Fruit fly (Drosophila melanogaster) whole organism, wandering third instar larva: ENCODE results near the gene tadr.
A peak's percentile ranks its signal among the peaks of the same experiment; 100 is the strongest.

ENCODE experiments used
- Abd-B ChIP-seq: fragments of >200 bp; optimal IDR thresholded peaks from 2 replicates; lab custom pipeline; 2017; ENCODE audit warnings: missing biosample characterization, missing genetic modification characterization
- CG32264 ChIP-seq: fragments of 200-800 bp; sonication (Bioruptor generic); optimal IDR thresholded peaks from 2 replicates; lab custom pipeline; 2016; ENCODE audit warnings: missing biosample characterization, missing genetic modification characterization
- CG9705 ChIP-seq: fragments of 200-800 bp; sonication (Bioruptor generic); optimal IDR thresholded peaks from 2 replicates; lab custom pipeline; 2018; ENCODE audit warnings: missing biosample characterization, mild to moderate bottlenecking, missing genetic modification characterization
- CrebA ChIP-seq: fragments of 200-800 bp; sonication (Bioruptor generic); optimal IDR thresholded peaks from 2 replicates; lab custom pipeline; 2016; ENCODE audit warnings: missing biosample characterization, mild to moderate bottlenecking, missing genetic modification characterization, borderline replicate concordance
- Dif ChIP-seq: fragments of 200-275, 200-300 bp; sonication (Bioruptor generic); optimal IDR thresholded peaks from 2 replicates; lab custom pipeline; 2018; ENCODE audit warnings: missing biosample characterization, missing genetic modification characterization; ENCODE audit not compliant: partially characterized antibody
- GATAd ChIP-seq: sonication (Bioruptor generic); optimal IDR thresholded peaks from 2 replicates; lab custom pipeline; 2016; ENCODE audit warnings: missing biosample characterization, missing genetic modification characterization
- HLH106 ChIP-seq: fragments of 200-800 bp; optimal IDR thresholded peaks from 3 replicates; lab custom pipeline; 2019; ENCODE audit warnings: missing biosample characterization, mild to moderate bottlenecking, missing genetic modification characterization, moderate library complexity
- Hr78 ChIP-seq: fragments of >200 bp; optimal IDR thresholded peaks from 2 replicates; lab custom pipeline; 2017; ENCODE audit warnings: missing biosample characterization, missing genetic modification characterization
- Hr83 ChIP-seq: fragments of 200-300 bp; sonication (Bioruptor generic); optimal IDR thresholded peaks from 2 replicates; lab custom pipeline; 2016; ENCODE audit warnings: missing biosample characterization, mild to moderate bottlenecking, missing genetic modification characterization, moderate library complexity; ENCODE audit not compliant: poor library complexity, severe bottlenecking
- Jra ChIP-seq: sonication (Bioruptor generic); optimal IDR thresholded peaks from 2 replicates; lab custom pipeline; 2016; ENCODE audit warnings: missing biosample characterization, missing genetic modification characterization
- Mio ChIP-seq: sonication (Bioruptor generic); optimal IDR thresholded peaks from 2 replicates; lab custom pipeline; 2016; ENCODE audit warnings: missing biosample characterization, missing genetic modification characterization
- Myc ChIP-seq: fragments of >200 bp; optimal IDR thresholded peaks from 2 replicates; lab custom pipeline; 2017
- N ChIP-seq: fragments of >200 bp; optimal IDR thresholded peaks from 2 replicates; lab custom pipeline; 2018; ENCODE audit warnings: missing biosample characterization, missing external identifiers, missing genetic modification characterization
- Rel ChIP-seq, 2 experiments: fragments of 200-800 bp; sonication (Bioruptor generic) in 1 of 2; optimal IDR thresholded peaks; 2 replicates in 1 of 2; 3 replicates in 1 of 2; lab custom pipeline; 2016 to 2019; ENCODE audit warnings: mild to moderate bottlenecking in 2 of 2, missing biosample characterization in 2 of 2, missing genetic modification characterization in 2 of 2, moderate library complexity in 1 of 2
- Sp1 ChIP-seq: fragments of 200-800 bp; sonication (Bioruptor generic); optimal IDR thresholded peaks from 3 replicates; lab custom pipeline; 2019; ENCODE audit warnings: missing biosample characterization, mild to moderate bottlenecking, missing genetic modification characterization, moderate library complexity
- Vsx2 ChIP-seq: fragments of 200-300, 225-300 bp; sonication (Bioruptor generic); optimal IDR thresholded peaks from 2 replicates; lab custom pipeline; 2018; ENCODE audit warnings: missing biosample characterization, missing genetic modification characterization; ENCODE audit not compliant: partially characterized antibody
- br ChIP-seq: fragments of 200-800 bp; sonication (Bioruptor generic); optimal IDR thresholded peaks from 2 replicates; lab custom pipeline; 2016; ENCODE audit warnings: missing biosample characterization, missing genetic modification characterization
- brk ChIP-seq: fragments of 200-800 bp; sonication (Bioruptor generic); optimal IDR thresholded peaks from 2 replicates; lab custom pipeline; 2016; ENCODE audit warnings: missing biosample characterization, mild to moderate bottlenecking, missing genetic modification characterization
- dmrt93B ChIP-seq: fragments of 200-800 bp; sonication (Bioruptor generic); optimal IDR thresholded peaks from 2 replicates; lab custom pipeline; 2018; ENCODE audit warnings: missing biosample characterization, mild to moderate bottlenecking, missing genetic modification characterization
- ey ChIP-seq: fragments of 200-800 bp; sonication (Bioruptor generic); optimal IDR thresholded peaks from 2 replicates; lab custom pipeline; 2016; ENCODE audit warnings: missing biosample characterization, missing genetic modification characterization
- foxo ChIP-seq, 2 experiments: fragments of 200-800 bp; sonication (Bioruptor generic); optimal IDR thresholded peaks; 2 replicates in 1 of 2; 3 replicates in 1 of 2; lab custom pipeline; 2016 to 2017; ENCODE audit warnings: missing biosample characterization in 2 of 2, missing genetic modification characterization in 2 of 2
- fru ChIP-seq: fragments of 200-800 bp; sonication (Bioruptor generic); optimal IDR thresholded peaks from 3 replicates; lab custom pipeline; 2016; ENCODE audit warnings: missing biosample characterization, mild to moderate bottlenecking, missing genetic modification characterization
- h ChIP-seq: fragments of 200-800 bp; sonication (Bioruptor generic); optimal IDR thresholded peaks from 3 replicates; lab custom pipeline; 2016; ENCODE audit warnings: missing biosample characterization, mild to moderate bottlenecking, missing genetic modification characterization
- jim ChIP-seq: fragments of 175-275, 200-325 bp; sonication (Bioruptor generic); optimal IDR thresholded peaks from 2 replicates; lab custom pipeline; 2016; ENCODE audit warnings: missing biosample characterization, mild to moderate bottlenecking, missing genetic modification characterization
- lola ChIP-seq: fragments of >200 bp; optimal IDR thresholded peaks from 2 replicates; lab custom pipeline; 2017; ENCODE audit warnings: missing biosample characterization, missing genetic modification characterization
- pan ChIP-seq: fragments of >200 bp; optimal IDR thresholded peaks from 2 replicates; lab custom pipeline; 2017
- psq ChIP-seq: fragments of 200-800 bp; sonication (Bioruptor generic); optimal IDR thresholded peaks from 3 replicates; lab custom pipeline; 2017; ENCODE audit warnings: missing biosample characterization, mild to moderate bottlenecking, missing genetic modification characterization, moderate library complexity
- rgr ChIP-seq: fragments of 200-800 bp; sonication (Bioruptor generic); optimal IDR thresholded peaks from 3 replicates; lab custom pipeline; 2016; ENCODE audit warnings: missing biosample characterization, mild to moderate bottlenecking, missing genetic modification characterization
- sage ChIP-seq: fragments of 200-800 bp; sonication (Bioruptor generic); optimal IDR thresholded peaks from 2 replicates; lab custom pipeline; 2016; ENCODE audit warnings: missing biosample characterization, mild to moderate bottlenecking, missing genetic modification characterization
- sv ChIP-seq: fragments of 200-800 bp; sonication (Bioruptor generic); optimal IDR thresholded peaks from 3 replicates; lab custom pipeline; 2016; ENCODE audit warnings: missing biosample characterization, missing genetic modification characterization
- usp ChIP-seq: fragments of >200 bp; optimal IDR thresholded peaks from 2 replicates; lab custom pipeline; 2017; ENCODE audit warnings: missing biosample characterization, missing genetic modification characterization
- woc ChIP-seq: sonication (Bioruptor generic); optimal IDR thresholded peaks from 2 replicates; lab custom pipeline; 2016; ENCODE audit warnings: missing biosample characterization, mild to moderate bottlenecking, missing genetic modification characterization

tadr gene

DNA sequence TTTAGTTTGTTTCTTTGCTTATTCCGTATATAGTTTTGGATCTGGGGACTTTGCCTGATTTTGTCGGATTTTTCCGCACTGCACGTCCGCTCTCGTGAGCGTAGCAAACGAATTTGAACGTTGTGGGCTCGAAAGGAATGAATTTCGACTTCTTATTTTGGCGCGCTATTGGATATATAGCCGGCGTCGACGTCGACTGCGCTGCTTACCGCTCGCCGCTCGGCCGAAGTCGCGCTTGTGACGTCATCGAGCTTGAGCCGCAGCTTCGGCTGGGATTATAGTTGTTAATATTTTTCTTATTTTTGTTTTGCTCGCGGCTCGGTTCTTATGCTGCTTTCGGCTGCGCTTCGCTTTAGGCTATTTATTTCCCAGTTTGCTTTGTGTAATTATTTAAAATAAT, 5.4 kb upstream of the tadr start:
- TF ChIP-seq h = no peak
- TF ChIP-seq Mio (GFP tag; lab: Kevin White, UChicago) = no peak
- no peak for TF ChIP-seq fru (GFP tag; lab: Kevin White, UChicago)
- TF ChIP-seq CG9705 (GFP tag; lab: Kevin White, UChicago) = no peak
- no peak for TF ChIP-seq HLH106 (tag; lab: Kevin White, UChicago)
- TF ChIP-seq foxo (GFP tag; optimal IDR thresholded peaks at IDR 0.05; lab: Kevin White, UChicago) = no peak
- no peak for TF ChIP-seq Hr83 (GFP tag; lab: Kevin White, UChicago)
- no peak for TF ChIP-seq dmrt93B (GFP tag; lab: Kevin White, UChicago)
- TF ChIP-seq Hr78 = no peak
- no peak for TF ChIP-seq woc
- no peak for TF ChIP-seq psq
- no peak for TF ChIP-seq sv (GFP tag; lab: Kevin White, UChicago)
- no peak for TF ChIP-seq Sp1 (GFP tag; lab: Kevin White, UChicago)
- TF ChIP-seq, all 38 proteins: peak for 0

DNA sequence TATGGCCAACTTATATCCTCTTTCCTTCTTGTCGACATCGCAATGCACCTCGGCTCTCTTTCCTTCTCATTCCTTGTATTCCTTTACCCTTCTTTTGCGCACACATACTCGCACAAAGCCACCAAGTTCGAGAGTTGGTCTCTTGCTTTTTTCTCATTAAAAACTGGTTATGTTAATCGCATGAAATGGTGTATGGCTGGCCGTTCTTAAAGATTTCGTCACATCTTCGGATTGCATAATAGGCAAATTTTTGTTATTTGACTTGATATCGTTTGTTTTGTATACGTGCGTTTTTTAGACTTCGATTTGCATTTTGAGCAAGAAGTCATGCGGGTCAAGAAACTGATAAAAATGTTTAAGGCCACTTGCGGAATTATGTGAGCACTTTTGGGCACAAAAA, 4.4 kb upstream of the tadr start:
- peak; percentile 7 for TF ChIP-seq Vsx2
- TF ChIP-seq Jra (GFP tag; lab: Kevin White, UChicago) = no peak

DNA sequence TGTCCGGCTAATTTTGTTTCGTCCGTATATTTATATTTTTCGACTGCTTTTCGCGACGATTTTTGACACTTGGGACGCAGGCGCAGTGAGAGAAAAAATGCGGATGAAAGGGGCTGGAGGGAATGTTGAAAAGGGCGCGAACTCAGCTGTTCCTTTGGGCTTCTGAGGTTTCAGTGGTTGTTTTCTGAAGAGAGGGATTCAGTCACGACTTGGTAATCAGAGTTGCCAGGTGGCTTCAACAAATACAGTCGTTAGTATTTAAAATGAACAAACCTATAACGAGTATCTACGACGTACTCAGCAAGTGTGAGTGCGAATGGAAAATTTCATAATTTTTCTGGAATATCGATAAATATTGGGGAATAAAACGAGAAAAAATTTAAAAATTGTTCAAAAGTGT, 3.8 kb upstream of the tadr start, which contains the start of gene CG9265:
Gene CG9265 (minus strand): TSS at position 68 of the 400 bp plus-strand sequence.
- peak; percentile 23 for TF ChIP-seq Hr83 (GFP tag; lab: Kevin White, UChicago)
- no peak for TF ChIP-seq usp (GFP tag; lab: Kevin White, UChicago)
- TF ChIP-seq rgr (GFP tag; lab: Kevin White, UChicago) = peak; percentile 18
- no peak for TF ChIP-seq jim (GFP tag; lab: Kevin White, UChicago)
- no peak for TF ChIP-seq ey
- peak; percentile 9 for TF ChIP-seq woc
- no peak for TF ChIP-seq fru (GFP tag; lab: Kevin White, UChicago)
- TF ChIP-seq Abd-B (GFP tag; lab: Kevin White, UChicago) = no peak

DNA sequence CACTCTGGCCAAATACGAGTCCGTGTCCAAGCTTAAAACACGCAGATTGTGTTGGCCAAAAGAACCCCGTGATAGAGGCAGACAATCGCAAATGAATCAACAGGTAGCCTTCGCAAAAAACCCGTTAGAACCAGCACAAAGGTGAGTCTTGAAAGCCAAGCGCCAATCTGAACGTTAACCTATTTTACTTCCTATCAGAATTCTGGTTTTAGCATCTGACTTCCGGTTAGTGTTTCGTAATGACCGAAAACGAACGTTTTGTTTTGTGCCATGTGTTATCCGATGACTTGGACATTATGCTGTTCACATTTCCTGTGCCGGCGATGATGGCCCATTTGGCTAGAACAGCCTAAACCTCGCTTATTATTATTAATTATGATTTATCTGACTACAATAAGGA, 2.8 kb upstream of the tadr start:
- TF ChIP-seq usp (GFP tag; lab: Kevin White, UChicago) = no peak
- TF ChIP-seq Dif (GFP tag; lab: Kevin White, UChicago) = no peak
- TF ChIP-seq pan (lab: Kevin White, UChicago) = no peak
- no peak for TF ChIP-seq lola (GFP tag; lab: Kevin White, UChicago)
- TF ChIP-seq foxo (GFP tag; optimal IDR thresholded peaks at IDR 0.05; lab: Kevin White, UChicago) = no peak
- TF ChIP-seq br (GFP tag; lab: Kevin White, UChicago) = no peak

- TF ChIP-seq CG9705 (GFP tag; lab: Kevin White, UChicago) (no peak), sage (GFP tag; lab: Kevin White, UChicago) (no peak), Sp1 (GFP tag; lab: Kevin White, UChicago) (no peak), Rel (GFP tag; optimal IDR thresholded peaks at IDR 0.05; lab: Kevin White, UChicago) (no peak), Rel (tag; optimal IDR thresholded peaks at IDR 0.05; lab: Kevin White, UChicago) (no peak), fru (GFP tag; lab: Kevin White, UChicago) (no peak), CrebA (no peak), N (GFP tag; lab: Kevin White, UChicago) (no peak), jim (GFP tag; lab: Kevin White, UChicago) (no peak), Mio (GFP tag; lab: Kevin White, UChicago) (no peak), brk (GFP tag; lab: Kevin White, UChicago) (no peak), rgr (GFP tag; lab: Kevin White, UChicago) (no peak), br (GFP tag; lab: Kevin White, UChicago) (no peak), CG32264 (GFP tag; lab: Kevin White, UChicago) (no peak)
These were observed 1.9 kb upstream of the tadr start for dm6 chr2L:21073300-21073699.

dm6 chr2L:21073818-21074217, 1.4 kb upstream of the tadr start:
- no peak for TF ChIP-seq psq
- no peak for TF ChIP-seq lola (GFP tag; lab: Kevin White, UChicago)
- TF ChIP-seq Rel (GFP tag; optimal IDR thresholded peaks at IDR 0.05; lab: Kevin White, UChicago) = no peak
- TF ChIP-seq Rel (tag; optimal IDR thresholded peaks at IDR 0.05; lab: Kevin White, UChicago) = no peak
- TF ChIP-seq sage (GFP tag; lab: Kevin White, UChicago) = no peak
- TF ChIP-seq Vsx2 = no peak
- TF ChIP-seq Myc (lab: Kevin White, UChicago) = no peak
- no peak for TF ChIP-seq usp (GFP tag; lab: Kevin White, UChicago)
- TF ChIP-seq Mio (GFP tag; lab: Kevin White, UChicago) = no peak
- TF ChIP-seq fru (GFP tag; lab: Kevin White, UChicago) = no peak
- TF ChIP-seq GATAd = no peak
- TF ChIP-seq HLH106 (tag; lab: Kevin White, UChicago) = no peak
- no peak for TF ChIP-seq h
- no peak for TF ChIP-seq dmrt93B (GFP tag; lab: Kevin White, UChicago)
- no peak for TF ChIP-seq CrebA
- TF ChIP-seq Sp1 (GFP tag; lab: Kevin White, UChicago) = no peak
- TF ChIP-seq CG9705 (GFP tag; lab: Kevin White, UChicago) = no peak
- TF ChIP-seq brk (GFP tag; lab: Kevin White, UChicago) = no peak
- TF ChIP-seq jim (GFP tag; lab: Kevin White, UChicago) = no peak
- TF ChIP-seq Hr83 (GFP tag; lab: Kevin White, UChicago) = no peak
